Worm (Caenorhabditis elegans) whole organism, dauer: ENCODE measurements around the gene srxa-8.

Source experiments
- unc-62 ChIP-seq: sonication (generic microtip); optimal IDR thresholded peaks from 2 replicates; lab custom pipeline; 2017; ENCODE audit warnings: missing biosample characterization, missing genetic modification reagents, missing genetic modification characterization

srxa-8 gene

ce11 chrX:13337728-13338127, 29.1 kb upstream of the srxa-8 start, which contains the start of gene ptr-24:
ptr-24 (plus strand) TSS chrX:13338028.
- no peak for TF ChIP-seq unc-62 (GFP tag; lab: Kevin White, UChicago)

- no peak for TF ChIP-seq unc-62 (GFP tag; lab: Kevin White, UChicago)
These were observed 28.4 kb upstream of the srxa-8 start for ce11 chrX:13337000-13337399.

- no peak for TF ChIP-seq unc-62 (GFP tag; lab: Kevin White, UChicago)
These were observed 25.2 kb upstream of the srxa-8 start, which contains the start of gene F46G10.4 for ce11 chrX:13333835-13334234. F46G10.4 (plus strand) TSS chrX:13334046.

- no peak for TF ChIP-seq unc-62 (GFP tag; lab: Kevin White, UChicago)
These were observed 22.7 kb upstream of the srxa-8 start, which contains the start of gene sir-2.3 for ce11 chrX:13331386-13331785. sir-2.3 (plus strand) TSS chrX:13331686.

ce11 chrX:13328868-13329267, 20.2 kb upstream of the srxa-8 start:
- TF ChIP-seq unc-62 (GFP tag; lab: Kevin White, UChicago): no peak

ce11 chrX:13328034-13328433, 19.4 kb upstream of the srxa-8 start, which contains the start of gene sir-2.2:
sir-2.2 (plus strand) TSS chrX:13328067.
- TF ChIP-seq unc-62 (GFP tag; lab: Kevin White, UChicago): no peak

- no peak for TF ChIP-seq unc-62 (GFP tag; lab: Kevin White, UChicago)
These were observed 16.4 kb upstream of the srxa-8 start for ce11 chrX:13325039-13325438.

- TF ChIP-seq unc-62 (GFP tag; lab: Kevin White, UChicago): no peak
These were observed 15.7 kb upstream of the srxa-8 start for ce11 chrX:13324326-13324725.

- no peak for TF ChIP-seq unc-62 (GFP tag; lab: Kevin White, UChicago)
These were observed 15.1 kb upstream of the srxa-8 start for ce11 chrX:13323697-13324096.

ce11 chrX:13322886-13323285, 14.2 kb upstream of the srxa-8 start, which contains the start of gene F46G10.2:
F46G10.2 (plus strand) TSS chrX:13322963.
- TF ChIP-seq unc-62 (GFP tag; lab: Kevin White, UChicago): no peak

ce11 chrX:13320575-13320974, 11.9 kb upstream of the srxa-8 start:
- TF ChIP-seq unc-62 (GFP tag; lab: Kevin White, UChicago): no peak

- TF ChIP-seq unc-62 (GFP tag; lab: Kevin White, UChicago): no peak
These were observed 9.7 kb upstream of the srxa-8 start for ce11 chrX:13318316-13318715.

ce11 chrX:13317532-13317931, 8.9 kb upstream of the srxa-8 start:
- TF ChIP-seq unc-62 (GFP tag; lab: Kevin White, UChicago): no peak

- TF ChIP-seq unc-62 (GFP tag; lab: Kevin White, UChicago): no peak
These were observed 6.4 kb upstream of the srxa-8 start for ce11 chrX:13315093-13315492.

ce11 chrX:13311641-13312423, 3.2 kb upstream of the srxa-8 start, which contains the start of gene F46G10.1:
F46G10.1 (minus strand) TSS chrX:13311755.
- no peak for TF ChIP-seq unc-62 (GFP tag; lab: Kevin White, UChicago)

ce11 chrX:13310763-13311162, 2.1 kb upstream of the srxa-8 start:
- no peak for TF ChIP-seq unc-62 (GFP tag; lab: Kevin White, UChicago)

ce11 chrX:13307852-13308251, 793 bp downstream of the srxa-8 start:
- TF ChIP-seq unc-62 (GFP tag; lab: Kevin White, UChicago): no peak
